Worm (Caenorhabditis elegans): ENCODE data around the gene srh-46.

ce11 chrV:11304200-11304599 lies 1.5 kb upstream of the srh-46 start:
- TF ChIP-seq ztf-29 (GFP tag; IDR thresholded peaks at IDR 0.05): no peak
- TF ChIP-seq med-1 (GFP tag; optimal IDR thresholded peaks at IDR 0.05; ENCODE audit: insufficient read depth): no peak
- TF ChIP-seq ref-1 (GFP tag; conservative IDR thresholded peaks at IDR 0.05): no peak
- no peak for TF ChIP-seq cog-1 (tag; optimal IDR thresholded peaks at IDR 0.05)
- TF ChIP-seq klf-2 (GFP tag; conservative IDR thresholded peaks at IDR 0.05): no peak
- TF ChIP-seq T22C8.4 (GFP tag; IDR thresholded peaks at IDR 0.05): no peak
